Worm (Caenorhabditis elegans) whole organism, L4 larva: ENCODE results near the gene ptr-6.
A peak's percentile ranks its signal among the peaks of the same experiment; 100 is the strongest.

Experiments used
- D1046.2 ChIP-seq: fragments of 200-800 bp; sonication (Bioruptor generic); IDR thresholded peaks from 2 replicates; pipeline ENCODE4 v1.3.6; 2022; ENCODE audit warnings: missing genetic modification characterization, missing compliant biosample characterization
- F26F4.8 ChIP-seq: fragments of 200-800 bp; sonication (Bioruptor generic); conservative IDR thresholded peaks from 2 replicates; pipeline ENCODE4 v1.3.6; 2022; ENCODE audit warnings: missing genetic modification characterization, missing compliant biosample characterization
- T20F7.1 ChIP-seq: fragments of 200-800 bp; sonication (Bioruptor generic); optimal IDR thresholded peaks from 2 replicates; lab custom pipeline; 2018; ENCODE audit warnings: mild to moderate bottlenecking, missing genetic modification characterization, missing compliant biosample characterization
- Y48G9A.11 ChIP-seq: fragments of 200-800 bp; sonication (Bioruptor generic); IDR thresholded peaks from 2 replicates; pipeline ENCODE4 v1.3.6; 2022; ENCODE audit warnings: missing genetic modification reagents, missing genetic modification characterization, missing compliant biosample characterization
- ama-1 ChIP-seq: fragments of 150-350 bp; optimal IDR thresholded peaks from 2 replicates; lab custom pipeline; 2014; ENCODE audit warnings: inconsistent platforms, mixed read lengths
- arid-1 ChIP-seq: fragments of 200-800 bp; sonication (Bioruptor generic); conservative IDR thresholded peaks from 2 replicates; pipeline ENCODE4 v1.3.6; 2022; ENCODE audit warnings: missing genetic modification reagents, missing genetic modification characterization, missing compliant biosample characterization
- attf-4 ChIP-seq: sonication (generic microtip); optimal IDR thresholded peaks from 3 replicates; lab custom pipeline; 2017; ENCODE audit warnings: missing biosample characterization, missing genetic modification characterization
- ceh-82 ChIP-seq: sonication (generic microtip); optimal IDR thresholded peaks from 2 replicates; lab custom pipeline; 2017; ENCODE audit warnings: missing biosample characterization, missing genetic modification characterization
- cey-2 ChIP-seq: sonication (generic microtip); optimal IDR thresholded peaks from 3 replicates; lab custom pipeline; 2017; ENCODE audit warnings: missing genetic modification characterization, mild to moderate bottlenecking, missing compliant biosample characterization, antibody characterized with exemption, borderline replicate concordance; ENCODE audit not compliant: insufficient read depth
- daf-12 ChIP-seq: fragments of 150-350 bp; optimal IDR thresholded peaks from 2 replicates; lab custom pipeline; 2014; ENCODE audit warnings: missing biosample characterization, missing genetic modification reagents, missing genetic modification characterization
- daf-19 ChIP-seq: fragments of 200-800 bp; sonication (Bioruptor generic); conservative IDR thresholded peaks from 2 replicates; pipeline ENCODE4 v1.3.6; 2022; ENCODE audit warnings: missing genetic modification characterization, missing compliant biosample characterization
- daf-8 ChIP-seq: fragments of 200-800 bp; sonication (Bioruptor generic); IDR thresholded peaks from 2 replicates; pipeline ENCODE4 v1.3.6; 2022; ENCODE audit warnings: missing genetic modification characterization, missing compliant biosample characterization
- dpl-1 ChIP-seq: fragments of 150-350 bp; optimal IDR thresholded peaks from 2 replicates; lab custom pipeline; 2014; ENCODE audit warnings: missing biosample characterization, missing genetic modification reagents, missing genetic modification characterization
- dve-1 ChIP-seq: sonication (generic microtip); optimal IDR thresholded peaks from 2 replicates; lab custom pipeline; 2017; ENCODE audit warnings: antibody characterized with exemption, mild to moderate bottlenecking, missing genetic modification characterization, missing compliant biosample characterization; ENCODE audit not compliant: insufficient read depth
- egl-27 ChIP-seq: sonication (generic microtip); optimal IDR thresholded peaks from 3 replicates; lab custom pipeline; 2017; ENCODE audit warnings: missing biosample characterization, missing genetic modification reagents, missing genetic modification characterization
- fkh-10 ChIP-seq: fragments of 150-350 bp; optimal IDR thresholded peaks from 2 replicates; lab custom pipeline; 2014; ENCODE audit warnings: missing biosample characterization, missing genetic modification reagents, missing genetic modification characterization
- gei-8 ChIP-seq: fragments of 200-800 bp; sonication (Bioruptor generic); optimal IDR thresholded peaks from 2 replicates; lab custom pipeline; 2018; ENCODE audit warnings: mild to moderate bottlenecking, missing genetic modification characterization, missing compliant biosample characterization
- hlh-11 ChIP-seq: fragments of 200-800 bp; sonication (Bioruptor generic); optimal IDR thresholded peaks from 2 replicates; lab custom pipeline; 2018; ENCODE audit warnings: mild to moderate bottlenecking, missing genetic modification characterization, missing compliant biosample characterization
- hlh-30 ChIP-seq: sonication (generic microtip); optimal IDR thresholded peaks from 2 replicates; lab custom pipeline; 2017; ENCODE audit warnings: antibody characterized with exemption, mild to moderate bottlenecking, missing genetic modification characterization, missing compliant biosample characterization; ENCODE audit not compliant: insufficient read depth
- jun-1 ChIP-seq: fragments of 150-350 bp; optimal IDR thresholded peaks from 2 replicates; lab custom pipeline; 2014; ENCODE audit warnings: missing biosample characterization, missing genetic modification reagents, missing genetic modification characterization
- lin-1 ChIP-seq: fragments of 200-800 bp; sonication (Bioruptor generic); IDR thresholded peaks from 2 replicates; pipeline ENCODE4 v1.3.6; 2022; ENCODE audit warnings: missing genetic modification reagents, missing genetic modification characterization, missing compliant biosample characterization
- lin-13 ChIP-seq: fragments of 150-350 bp; optimal IDR thresholded peaks from 2 replicates; lab custom pipeline; 2014; ENCODE audit warnings: missing biosample characterization, missing genetic modification reagents, missing genetic modification characterization
- lin-29 ChIP-seq: fragments of 200-800 bp; sonication (Bioruptor generic); IDR thresholded peaks from 2 replicates; pipeline ENCODE4 v1.3.6; 2022; ENCODE audit warnings: missing genetic modification reagents, missing genetic modification characterization, missing compliant biosample characterization
- lin-39 ChIP-seq: fragments of 150-350 bp; optimal IDR thresholded peaks from 2 replicates; lab custom pipeline; 2014; ENCODE audit warnings: missing biosample characterization, missing genetic modification reagents, missing genetic modification characterization
- lir-3 ChIP-seq: sonication (generic microtip); optimal IDR thresholded peaks from 2 replicates; lab custom pipeline; 2016; ENCODE audit warnings: mild to moderate bottlenecking, missing genetic modification characterization, missing compliant biosample characterization
- lsy-2 ChIP-seq, 2 experiments: fragments of 150-350 bp in 1 of 2; sonication (generic microtip) in 1 of 2; optimal IDR thresholded peaks; 2 replicates each; lab custom pipeline; 2014 to 2017; ENCODE audit warnings: missing biosample characterization in 2 of 2, missing genetic modification characterization in 2 of 2
- madf-5 ChIP-seq, 2 experiments: fragments of 200-800 bp; sonication (Bioruptor generic); IDR thresholded peaks; 2 replicates each; pipeline ENCODE4 v1.3.6; 2022; ENCODE audit warnings: missing compliant biosample characterization in 2 of 2, missing genetic modification characterization in 2 of 2
- mdl-1 ChIP-seq, 2 experiments: fragments of 150-350 bp in 1 of 2; sonication (generic microtip) in 1 of 2; optimal IDR thresholded peaks; 2 replicates each; lab custom pipeline; 2014 to 2017; ENCODE audit warnings: missing biosample characterization in 2 of 2, missing genetic modification characterization in 2 of 2
- mes-2 ChIP-seq: sonication (generic microtip); optimal IDR thresholded peaks from 2 replicates; lab custom pipeline; 2016; ENCODE audit warnings: missing genotype, mild to moderate bottlenecking, missing genetic modification characterization, missing compliant biosample characterization; ENCODE audit not compliant: poor library complexity, severe bottlenecking
- mxl-2 ChIP-seq: fragments of 200-800 bp; sonication (Bioruptor generic); conservative IDR thresholded peaks from 2 replicates; pipeline ENCODE4 v1.3.6; 2022; ENCODE audit warnings: missing genetic modification reagents, missing genetic modification characterization, missing compliant biosample characterization
- nhr-102 ChIP-seq: sonication (generic microtip); optimal IDR thresholded peaks from 2 replicates; lab custom pipeline; 2016; ENCODE audit warnings: mild to moderate bottlenecking, missing genetic modification characterization, moderate library complexity, missing compliant biosample characterization
- nhr-11 ChIP-seq: fragments of 150-350 bp; optimal IDR thresholded peaks from 2 replicates; lab custom pipeline; 2014; ENCODE audit warnings: missing biosample characterization, missing genetic modification characterization
- nhr-28 ChIP-seq: fragments of 150-350 bp; optimal IDR thresholded peaks from 2 replicates; lab custom pipeline; 2014; ENCODE audit warnings: missing biosample characterization, missing genetic modification characterization
- nhr-41 ChIP-seq: fragments of 200-800 bp; sonication (Bioruptor generic); IDR thresholded peaks from 2 replicates; pipeline ENCODE4 v1.3.6; 2022; ENCODE audit warnings: missing genetic modification reagents, missing genetic modification characterization, missing compliant biosample characterization
- nhr-48 ChIP-seq: sonication (generic microtip); optimal IDR thresholded peaks from 2 replicates; lab custom pipeline; 2016; ENCODE audit warnings: mild to moderate bottlenecking, missing genetic modification characterization, missing compliant biosample characterization
- nhr-77 ChIP-seq: fragments of 150-350 bp; optimal IDR thresholded peaks from 2 replicates; lab custom pipeline; 2014; ENCODE audit warnings: missing biosample characterization, missing genetic modification characterization
- pha-4 ChIP-seq, 2 experiments: fragments of 150-350 bp in 1 of 2; fragments of 200-800 bp in 1 of 2; sonication (Bioruptor generic) in 1 of 2; IDR thresholded peaks in 1 of 2; optimal IDR thresholded peaks in 1 of 2; 2 replicates each; pipeline versions ENCODE4 v1.3.6 to Lab custom; 2014 to 2022; ENCODE audit warnings: missing genetic modification characterization in 2 of 2, missing genetic modification reagents in 2 of 2, missing biosample characterization in 1 of 2, missing compliant biosample characterization in 1 of 2
- php-3 ChIP-seq: fragments of 200-800 bp; sonication (Bioruptor generic); IDR thresholded peaks from 2 replicates; pipeline ENCODE4 v1.3.6; 2022; ENCODE audit warnings: missing genetic modification reagents, missing genetic modification characterization, missing compliant biosample characterization
- pqm-1 ChIP-seq: sonication (generic microtip); optimal IDR thresholded peaks from 2 replicates; lab custom pipeline; 2017; ENCODE audit warnings: missing biosample characterization, missing genetic modification characterization
- skn-1 ChIP-seq: fragments of 150-350 bp; optimal IDR thresholded peaks from 2 replicates; lab custom pipeline; 2014; ENCODE audit warnings: missing biosample characterization, missing genetic modification characterization
- snpc-4 ChIP-seq: fragments of 150-350 bp; optimal IDR thresholded peaks from 2 replicates; lab custom pipeline; 2014; ENCODE audit warnings: missing biosample characterization, missing genetic modification characterization
- spr-1 ChIP-seq: sonication (generic microtip); optimal IDR thresholded peaks from 2 replicates; lab custom pipeline; 2016; ENCODE audit warnings: mild to moderate bottlenecking, missing genetic modification characterization, missing compliant biosample characterization
- tra-1 ChIP-seq: fragments of 200-800 bp; sonication (Bioruptor generic); IDR thresholded peaks from 2 replicates; pipeline ENCODE4 v1.3.6; 2022; ENCODE audit warnings: missing genetic modification reagents, missing genetic modification characterization, missing compliant biosample characterization
- unc-130 ChIP-seq: sonication (generic microtip); optimal IDR thresholded peaks from 2 replicates; lab custom pipeline; 2016; ENCODE audit warnings: missing genetic modification reagents, missing genetic modification characterization, missing compliant biosample characterization
- unc-39 ChIP-seq: sonication (generic microtip); optimal IDR thresholded peaks from 2 replicates; lab custom pipeline; 2017; ENCODE audit warnings: missing biosample characterization, missing genetic modification characterization
- zfp-2 ChIP-seq: sonication (generic microtip); optimal IDR thresholded peaks from 2 replicates; lab custom pipeline; 2016; ENCODE audit warnings: mild to moderate bottlenecking, missing genetic modification characterization, missing compliant biosample characterization
- zfp-3 ChIP-seq: fragments of 200-800 bp; sonication (Bioruptor generic); conservative IDR thresholded peaks from 2 replicates; pipeline ENCODE4 v1.3.6; 2022; ENCODE audit warnings: missing genetic modification reagents, missing genetic modification characterization, missing compliant biosample characterization

ptr-6 gene

DNA sequence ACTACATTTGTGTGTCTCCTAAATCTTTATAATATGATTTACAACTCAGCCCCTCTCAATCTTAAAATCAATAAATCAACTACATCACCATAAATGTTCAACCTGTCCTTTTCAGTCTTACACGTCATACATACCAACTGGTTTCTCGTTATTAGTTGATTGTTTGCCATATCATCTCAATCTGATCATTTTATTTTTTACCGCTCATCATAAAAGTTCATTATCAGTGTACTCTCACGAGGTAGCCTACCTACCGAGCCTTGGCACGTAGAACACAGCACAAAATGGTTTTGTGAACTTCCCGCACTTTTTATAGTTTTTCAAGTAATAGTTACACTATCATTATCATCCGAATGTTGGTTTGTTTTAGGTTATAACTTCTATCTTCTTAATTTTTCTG lies 34.5 kb upstream of the ptr-6 start (continued):
- TF ChIP-seq php-3 (GFP tag; lab: Robert Waterston, UW), result peak; percentile 97
- TF ChIP-seq lsy-2 (tag; optimal IDR thresholded peaks at IDR 0.05; lab: Kevin White, UChicago), result peak; percentile 20 to 39
- TF ChIP-seq cey-2 (tag; lab: Kevin White, UChicago), result no peak
- TF ChIP-seq dpl-1 (GFP tag; lab: Kevin White, UChicago), result no peak
- no peak for TF ChIP-seq daf-12
- TF ChIP-seq snpc-4, result no peak

DNA sequence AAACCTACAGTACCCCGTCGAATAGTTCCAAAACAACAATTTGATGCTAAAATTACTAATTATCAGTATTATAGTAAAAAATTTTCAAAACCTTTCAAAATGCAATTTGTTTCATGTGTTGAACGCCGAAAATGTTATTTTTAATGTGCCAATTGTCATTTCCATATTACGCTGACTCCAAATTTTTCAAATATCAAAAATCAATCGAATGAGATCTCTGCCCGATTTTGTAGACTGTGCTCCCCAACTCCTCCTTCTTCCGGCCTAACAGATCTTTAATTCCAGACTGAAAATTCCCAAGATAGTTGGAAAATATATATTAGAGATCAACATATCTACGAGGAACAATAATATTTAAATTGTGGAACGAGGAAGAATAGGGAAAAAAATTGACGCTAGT lies 31.1 kb upstream of the ptr-6 start:
- TF ChIP-seq dve-1 (peak; percentile 25), unc-39 (no peak), zfp-3 (GFP tag; lab: Robert Waterston, UW) (peak; percentile 82), nhr-77 (tag; lab: Kevin White, UChicago) (peak; percentile 26), D1046.2 (GFP tag; lab: Robert Waterston, UW) (no peak), ama-1 (lab: Kevin White, UChicago) (peak; percentile 25)

DNA sequence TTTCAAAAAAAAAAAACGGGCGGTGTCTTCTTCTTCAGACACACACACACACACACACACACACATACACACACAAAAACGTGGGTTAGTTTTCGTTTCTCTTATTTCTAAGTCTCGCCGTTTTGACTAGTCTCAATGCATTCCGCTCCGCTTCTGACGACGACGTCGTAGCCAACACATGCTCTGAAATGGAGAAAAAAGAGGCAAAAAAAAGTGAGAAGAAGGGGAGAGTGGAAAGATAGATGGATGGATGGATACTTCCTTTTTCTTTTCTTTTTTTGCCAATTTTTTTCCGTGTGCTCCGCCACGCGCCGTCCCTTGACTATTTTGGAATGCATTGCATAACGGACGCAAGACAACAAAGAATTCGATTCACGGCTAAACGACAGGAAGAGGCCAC lies 30.1 kb upstream of the ptr-6 start:
- TF ChIP-seq F26F4.8 (GFP tag; lab: Robert Waterston, UW), result no peak
- TF ChIP-seq nhr-28 (tag; lab: Kevin White, UChicago), result no peak
- no peak for TF ChIP-seq unc-130
- TF ChIP-seq Y48G9A.11 (GFP tag; lab: Robert Waterston, UW), result no peak
- TF ChIP-seq fkh-10 (GFP tag; lab: Kevin White, UChicago), result peak; percentile 89
- no peak for TF ChIP-seq daf-19 (GFP tag; lab: Robert Waterston, UW)
- no peak for TF ChIP-seq ceh-82 (tag; lab: Kevin White, UChicago)
- TF ChIP-seq mdl-1 (tag; optimal IDR thresholded peaks at IDR 0.05; lab: Kevin White, UChicago), result peak in 1 of 2 experiments; percentile 67
- TF ChIP-seq pqm-1 (tag; lab: Kevin White, UChicago), result no peak
- no peak for TF ChIP-seq lir-3
- no peak for TF ChIP-seq lin-13 (GFP tag; lab: Kevin White, UChicago)
- TF ChIP-seq lin-29 (GFP tag; lab: Robert Waterston, UW), result no peak
- no peak for TF ChIP-seq D1046.2 (GFP tag; lab: Robert Waterston, UW)
- no peak for TF ChIP-seq nhr-11
- no peak for TF ChIP-seq pha-4 (GFP tag; IDR thresholded peaks at IDR 0.05; lab: Robert Waterston, UW)
- TF ChIP-seq pha-4 (tag; optimal IDR thresholded peaks at IDR 0.05; lab: Kevin White, UChicago), result no peak
- no peak for TF ChIP-seq T20F7.1
- no peak for TF ChIP-seq jun-1 (tag; lab: Kevin White, UChicago)
- no peak for TF ChIP-seq skn-1 (tag; lab: Kevin White, UChicago)
- TF ChIP-seq lin-39, result no peak
- no peak for TF ChIP-seq egl-27 (tag; lab: Kevin White, UChicago)
- peak; percentile 21 for TF ChIP-seq hlh-30 (tag; lab: Kevin White, UChicago)
- TF ChIP-seq dpl-1 (GFP tag; lab: Kevin White, UChicago), result no peak
- no peak for TF ChIP-seq zfp-3 (GFP tag; lab: Robert Waterston, UW)
- no peak for TF ChIP-seq unc-39
- TF ChIP-seq nhr-48 (tag; lab: Kevin White, UChicago), result no peak
- no peak for TF ChIP-seq php-3 (GFP tag; lab: Robert Waterston, UW)
- no peak for TF ChIP-seq madf-5 (GFP tag; IDR thresholded peaks at IDR 0.05; lab: Robert Waterston, UW)
- TF ChIP-seq mes-2, result no peak
- TF ChIP-seq mxl-2 (GFP tag; lab: Robert Waterston, UW), result no peak
- TF ChIP-seq hlh-11, result no peak
- no peak for TF ChIP-seq nhr-102 (tag; lab: Kevin White, UChicago)
- TF ChIP-seq daf-8 (GFP tag; lab: Robert Waterston, UW), result no peak
- TF ChIP-seq lin-1 (GFP tag; lab: Robert Waterston, UW), result no peak
- no peak for TF ChIP-seq arid-1 (GFP tag; lab: Robert Waterston, UW)
- TF ChIP-seq zfp-2, result no peak
- TF ChIP-seq tra-1 (GFP tag; lab: Robert Waterston, UW), result no peak
- TF ChIP-seq gei-8, result no peak
- no peak for TF ChIP-seq attf-4 (tag; lab: Kevin White, UChicago)
- no peak for TF ChIP-seq nhr-77 (tag; lab: Kevin White, UChicago)
- TF ChIP-seq spr-1 (tag; lab: Kevin White, UChicago), result no peak
- no peak for TF ChIP-seq nhr-41 (GFP tag; lab: Robert Waterston, UW)
